Fruit fly (Drosophila melanogaster) whole organism, wandering third instar larva: Measurements from ENCODE around the gene PIG-Wa.

Experiments used
- CrebA ChIP-seq: fragments of 200-800 bp; sonication (Bioruptor generic); optimal IDR thresholded peaks from 2 replicates; lab custom pipeline; 2016; ENCODE audit warnings: missing biosample characterization, mild to moderate bottlenecking, missing genetic modification characterization, borderline replicate concordance
- Dif ChIP-seq: fragments of 200-275, 200-300 bp; sonication (Bioruptor generic); optimal IDR thresholded peaks from 2 replicates; lab custom pipeline; 2018; ENCODE audit warnings: missing biosample characterization, missing genetic modification characterization; ENCODE audit not compliant: partially characterized antibody
- N ChIP-seq: fragments of >200 bp; optimal IDR thresholded peaks from 2 replicates; lab custom pipeline; 2018; ENCODE audit warnings: missing biosample characterization, missing external identifiers, missing genetic modification characterization
- sv ChIP-seq: fragments of 200-800 bp; sonication (Bioruptor generic); optimal IDR thresholded peaks from 3 replicates; lab custom pipeline; 2016; ENCODE audit warnings: missing biosample characterization, missing genetic modification characterization

DNA sequence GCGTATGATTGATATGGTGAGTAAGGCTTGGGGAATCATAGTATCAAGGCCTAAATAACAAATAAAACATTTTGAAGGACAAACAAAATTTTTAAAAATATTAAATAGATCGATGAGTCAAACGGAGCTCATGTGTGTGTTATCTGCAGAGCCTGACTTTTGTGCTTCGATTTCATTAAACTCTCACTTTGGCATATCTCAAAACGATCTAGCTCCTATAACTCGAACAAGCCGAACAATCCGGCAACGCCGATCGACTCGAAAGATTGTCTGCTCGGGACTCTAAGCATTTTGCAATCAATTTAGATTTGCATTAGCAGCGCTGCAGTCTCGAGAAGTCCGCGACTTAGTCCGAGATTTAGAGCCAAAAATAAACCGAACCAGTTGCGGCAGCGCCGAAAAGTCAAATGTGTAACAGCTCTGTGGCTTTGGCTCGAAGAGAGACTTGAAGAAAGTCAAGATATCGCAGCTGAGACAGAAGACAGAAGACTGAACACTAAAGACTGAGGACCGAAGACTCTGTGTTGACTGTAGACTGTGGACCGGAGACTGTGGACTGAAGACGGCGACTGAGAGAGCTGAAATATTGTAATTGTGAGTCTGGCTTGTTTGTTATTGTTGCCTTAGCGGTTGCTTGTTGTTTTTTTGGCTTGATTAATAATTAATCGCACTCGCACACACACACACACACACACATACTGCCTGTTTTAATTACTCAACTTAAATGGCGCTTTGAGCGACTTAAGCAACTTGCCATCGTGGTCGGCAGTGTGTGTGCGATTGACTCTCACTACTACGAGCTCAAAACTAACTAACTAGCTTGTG, 44.6 kb downstream of the PIG-Wa start:
- TF ChIP-seq sv (GFP tag; lab: Kevin White, UChicago) = no peak
- no peak for TF ChIP-seq N (GFP tag; lab: Kevin White, UChicago)
- no peak for TF ChIP-seq CrebA (GFP tag; lab: Kevin White, UChicago)
- no peak for TF ChIP-seq Dif
